Worm (Caenorhabditis elegans): ENCODE measurements around the gene str-90.

DNA sequence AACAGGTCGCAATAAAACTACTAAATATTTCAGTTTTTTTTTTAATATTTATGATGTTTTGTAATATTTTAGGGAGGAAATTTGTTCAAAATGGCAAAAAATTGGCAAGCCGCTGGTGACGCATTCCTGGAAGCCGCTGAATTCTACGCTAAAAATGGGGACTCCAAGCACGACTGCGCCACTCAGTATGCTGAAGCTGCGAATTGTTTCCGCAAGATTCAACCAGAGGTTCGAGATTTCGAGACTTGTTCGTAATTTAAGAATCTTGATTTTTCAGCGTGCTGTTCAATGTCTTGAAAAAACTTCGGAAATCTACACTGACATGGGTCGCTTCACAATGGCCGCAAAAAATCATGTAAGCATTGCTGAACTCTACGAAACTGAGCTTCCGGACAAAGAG, 28.6 kb downstream of the str-90 start:
- TF ChIP-seq T22C8.4 (GFP tag; IDR thresholded peaks at IDR 0.05), result no peak
- no peak for TF ChIP-seq klf-2 (GFP tag; conservative IDR thresholded peaks at IDR 0.05)
- no peak for TF ChIP-seq ref-1 (GFP tag; conservative IDR thresholded peaks at IDR 0.05)
- TF ChIP-seq ztf-29 (GFP tag; IDR thresholded peaks at IDR 0.05), result no peak
- no peak for TF ChIP-seq med-1 (GFP tag; optimal IDR thresholded peaks at IDR 0.05; ENCODE audit: insufficient read depth)
- TF ChIP-seq tab-1 (GFP tag; IDR thresholded peaks at IDR 0.05), result no peak
- no peak for TF ChIP-seq cog-1 (tag; optimal IDR thresholded peaks at IDR 0.05)
